Worm (Caenorhabditis elegans): ENCODE data around the gene C01B10.11.

C01B10.11 gene

ce11 chrIV:6618607-6619006 lies 39.2 kb upstream of the C01B10.11 start (continued):
- TF ChIP-seq Y105C5A.15 (GFP tag; IDR thresholded peaks at IDR 0.05) = no peak
- no peak for TF ChIP-seq snpc-4 (tag; optimal IDR thresholded peaks at IDR 0.05)
- TF ChIP-seq lin-13 (GFP tag; optimal IDR thresholded peaks at IDR 0.05) = no peak
- no peak for TF ChIP-seq skn-1 (tag; optimal IDR thresholded peaks at IDR 0.05)
- no peak for TF ChIP-seq daf-12 (tag; optimal IDR thresholded peaks at IDR 0.05)
- no peak for TF ChIP-seq lin-29 (GFP tag; IDR thresholded peaks at IDR 0.05)
- TF ChIP-seq lin-1 (GFP tag; IDR thresholded peaks at IDR 0.05) = no peak
- TF ChIP-seq T26A8.4 (GFP tag; IDR thresholded peaks at IDR 0.05) = no peak
- no peak for TF ChIP-seq F49E8.2 (tag; optimal IDR thresholded peaks at IDR 0.05; ENCODE audit: borderline replicate concordance)
- no peak for TF ChIP-seq nhr-102 (tag; optimal IDR thresholded peaks at IDR 0.05)
- no peak for TF ChIP-seq daf-19 (GFP tag; conservative IDR thresholded peaks at IDR 0.05)
- no peak for TF ChIP-seq dmd-9 (GFP tag; IDR thresholded peaks at IDR 0.05)
- TF ChIP-seq nhr-76 (tag; optimal IDR thresholded peaks at IDR 0.05) = no peak
- no peak for TF ChIP-seq ceh-62 (tag; optimal IDR thresholded peaks at IDR 0.05)
- TF ChIP-seq unc-39 (tag; optimal IDR thresholded peaks at IDR 0.05) = no peak
- no peak for TF ChIP-seq mxl-2 (GFP tag; conservative IDR thresholded peaks at IDR 0.05)
- TF ChIP-seq php-3 (GFP tag; IDR thresholded peaks at IDR 0.05) = no peak
- no peak for TF ChIP-seq pqm-1 (tag; optimal IDR thresholded peaks at IDR 0.05)
- no peak for TF ChIP-seq D1046.2 (GFP tag; IDR thresholded peaks at IDR 0.05)
- no peak for TF ChIP-seq ztf-7 (tag; optimal IDR thresholded peaks at IDR 0.05)
- no peak for TF ChIP-seq T20F7.1 (GFP tag; optimal IDR thresholded peaks at IDR 0.05)
- TF ChIP-seq zfp-3 (GFP tag; conservative IDR thresholded peaks at IDR 0.05) = no peak
- TF ChIP-seq set-16 (GFP tag; IDR thresholded peaks at IDR 0.05) = no peak
- no peak for TF ChIP-seq zag-1 (tag; optimal IDR thresholded peaks at IDR 0.05)
- no peak for TF ChIP-seq ceh-44 (GFP tag; IDR thresholded peaks at IDR 0.05)
- no peak for TF ChIP-seq tag-97 (GFP tag; IDR thresholded peaks at IDR 0.05)
- TF ChIP-seq fos-1 (tag; optimal IDR thresholded peaks at IDR 0.05) = no peak
- no peak for TF ChIP-seq mdl-1 (tag; optimal IDR thresholded peaks at IDR 0.05)
- no peak for TF ChIP-seq nhr-42 (GFP tag; IDR thresholded peaks at IDR 0.05)
- peak; percentile 54 for TF ChIP-seq lin-38 (GFP tag; IDR thresholded peaks at IDR 0.05)
- TF ChIP-seq daf-16 (GFP tag; optimal IDR thresholded peaks at IDR 0.05) = no peak
- peak; percentile 26 for TF ChIP-seq daf-16 (tag; optimal IDR thresholded peaks at IDR 0.05)
- TF ChIP-seq nhr-77 (tag; optimal IDR thresholded peaks at IDR 0.05) = no peak
- no peak for TF ChIP-seq unc-130 (GFP tag; optimal IDR thresholded peaks at IDR 0.05)
- no peak for TF ChIP-seq zip-11 (GFP tag; IDR thresholded peaks at IDR 0.05)
- no peak for TF ChIP-seq ceh-82 (tag; optimal IDR thresholded peaks at IDR 0.05)
- TF ChIP-seq fkh-10 (GFP tag; optimal IDR thresholded peaks at IDR 0.05) = no peak
- TF ChIP-seq ctbp-1 (GFP tag; IDR thresholded peaks at IDR 0.05) = no peak
- TF ChIP-seq zfp-2 (tag; optimal IDR thresholded peaks at IDR 0.05) = no peak
- no peak for TF ChIP-seq aha-1 (tag)
- TF ChIP-seq dpl-1 (GFP tag; optimal IDR thresholded peaks at IDR 0.05) = no peak
- no peak for TF ChIP-seq sdz-12 (GFP tag; optimal IDR thresholded peaks at IDR 0.05)
- no peak for TF ChIP-seq hmg-1.1 (GFP tag; IDR thresholded peaks at IDR 0.05)
- no peak for TF ChIP-seq madf-5 (GFP tag; IDR thresholded peaks at IDR 0.05)
- no peak for TF ChIP-seq Y48G9A.11 (GFP tag; IDR thresholded peaks at IDR 0.05)
- TF ChIP-seq dve-1 (tag; optimal IDR thresholded peaks at IDR 0.05; ENCODE audit: insufficient read depth) = peak; percentile 28
- no peak for TF ChIP-seq nhr-6 (tag; optimal IDR thresholded peaks at IDR 0.05)
- no peak for TF ChIP-seq lin-15B (tag; optimal IDR thresholded peaks at IDR 0.05)
- peak in 1 of 2 experiments; percentile 12 for TF ChIP-seq hif-1 (tag; optimal IDR thresholded peaks at IDR 0.05)
- TF ChIP-seq ZK546.5 (tag; optimal IDR thresholded peaks at IDR 0.05) = no peak
- no peak for TF ChIP-seq F26F4.8 (GFP tag; conservative IDR thresholded peaks at IDR 0.05)
- TF ChIP-seq jun-1 (tag; optimal IDR thresholded peaks at IDR 0.05) = no peak
- no peak for TF ChIP-seq ces-1 (GFP tag; optimal IDR thresholded peaks at IDR 0.05)
- TF ChIP-seq madf-9 (GFP tag; conservative IDR thresholded peaks at IDR 0.05) = no peak
